Worm (Caenorhabditis elegans): ENCODE measurements around the gene K08E5.6.

- TF ChIP-seq zfp-3 (GFP tag; conservative IDR thresholded peaks at IDR 0.05) (no peak), ama-1 (optimal IDR thresholded peaks at IDR 0.05) (no peak), ceh-20 (GFP tag; IDR thresholded peaks at IDR 0.05) (no peak), pha-4 (GFP tag; IDR thresholded peaks at IDR 0.05) (no peak), pha-4 (tag; optimal IDR thresholded peaks at IDR 0.05) (no peak), dmd-9 (GFP tag; IDR thresholded peaks at IDR 0.05) (no peak)
Observed at ce11 chrIII:10108995-10109394, 31.8 kb upstream of the K08E5.6 start, which contains the start of gene T16H12.9.
